Worm (Caenorhabditis elegans) whole organism, young adult: ENCODE data around the gene F55C5.10.

ENCODE experiments used
- B0019.2 ChIP-seq: fragments of 200-800 bp; sonication (Bioruptor generic); conservative IDR thresholded peaks from 2 replicates; pipeline ENCODE4 v1.3.6; 2022; ENCODE audit warnings: missing genetic modification reagents, missing genetic modification characterization, missing compliant biosample characterization
- D2030.7 ChIP-seq: fragments of 200-800 bp; sonication (Bioruptor generic); IDR thresholded peaks from 2 replicates; pipeline ENCODE4 v1.3.6; 2022; ENCODE audit warnings: missing genetic modification reagents, missing genetic modification characterization, missing compliant biosample characterization
- F10E7.11 ChIP-seq: sonication (generic microtip); optimal IDR thresholded peaks from 2 replicates; lab custom pipeline; 2017; ENCODE audit warnings: mild to moderate bottlenecking, missing genetic modification characterization, moderate library complexity, missing compliant biosample characterization
- F37B4.10 ChIP-seq: fragments of 200-800 bp; sonication (Bioruptor generic); IDR thresholded peaks from 2 replicates; pipeline ENCODE4 v1.3.6; 2022; ENCODE audit warnings: missing genetic modification characterization, missing compliant biosample characterization
- F39B2.1 ChIP-seq: fragments of 200-800 bp; sonication (Bioruptor generic); IDR thresholded peaks from 2 replicates; pipeline ENCODE4 v1.3.6; 2022; ENCODE audit warnings: missing genetic modification reagents, missing genetic modification characterization, missing compliant biosample characterization
- F52B5.7 ChIP-seq: sonication (generic microtip); optimal IDR thresholded peaks from 2 replicates; lab custom pipeline; 2016; ENCODE audit warnings: mild to moderate bottlenecking, missing genetic modification characterization, missing compliant biosample characterization
- F55B11.4 ChIP-seq: sonication (generic microtip); optimal IDR thresholded peaks from 2 replicates; lab custom pipeline; 2016; ENCODE audit warnings: missing compliant biosample characterization, missing genetic modification characterization, borderline replicate concordance; ENCODE audit not compliant: insufficient read depth
- F57A8.1 ChIP-seq: fragments of 200-800 bp; sonication (Bioruptor generic); optimal IDR thresholded peaks from 2 replicates; lab custom pipeline; 2018; ENCODE audit warnings: mild to moderate bottlenecking, missing genetic modification characterization, moderate library complexity, missing compliant biosample characterization
- K11D2.4 ChIP-seq: fragments of 200-800 bp; sonication (Bioruptor generic); IDR thresholded peaks from 2 replicates; pipeline ENCODE4 v1.3.6; 2022; ENCODE audit warnings: missing genetic modification reagents, missing genetic modification characterization, missing compliant biosample characterization
- Y53F4B.3 ChIP-seq: fragments of 200-800 bp; sonication (Bioruptor generic); IDR thresholded peaks from 2 replicates; pipeline ENCODE4 v1.3.6; 2022; ENCODE audit warnings: missing genetic modification reagents, missing genetic modification characterization, missing compliant biosample characterization
- Y53G8AR.9 ChIP-seq: fragments of 200-800 bp; sonication (Bioruptor generic); conservative IDR thresholded peaks from 2 replicates; pipeline ENCODE4 v1.3.6; 2022; ENCODE audit warnings: missing genetic modification reagents, missing genetic modification characterization, missing compliant biosample characterization
- Y67H2A.10 ChIP-seq: fragments of 200-800 bp; sonication (Bioruptor generic); conservative IDR thresholded peaks from 2 replicates; pipeline ENCODE4 v1.3.6; 2022; ENCODE audit warnings: missing genetic modification reagents, missing genetic modification characterization, missing compliant biosample characterization
- ZK185.1 ChIP-seq: sonication (generic microtip); optimal IDR thresholded peaks from 2 replicates; lab custom pipeline; 2016; ENCODE audit warnings: mild to moderate bottlenecking, missing genetic modification characterization, missing compliant biosample characterization; ENCODE audit not compliant: poor library complexity, severe bottlenecking
- aptf-2 ChIP-seq: fragments of 200-800 bp; sonication (Bioruptor generic); conservative IDR thresholded peaks from 2 replicates; pipeline ENCODE4 v1.3.6; 2022; ENCODE audit warnings: missing genetic modification reagents, missing genetic modification characterization, missing compliant biosample characterization
- athp-1 ChIP-seq: sonication (generic microtip); optimal IDR thresholded peaks from 2 replicates; lab custom pipeline; 2017; ENCODE audit warnings: mild to moderate bottlenecking, missing genetic modification characterization, missing compliant biosample characterization
- attf-3 ChIP-seq: fragments of 200-800 bp; sonication (Bioruptor generic); conservative IDR thresholded peaks from 2 replicates; pipeline ENCODE4 v1.3.6; 2022; ENCODE audit warnings: missing genetic modification reagents, missing genetic modification characterization, missing compliant biosample characterization
- attf-5 ChIP-seq: fragments of 200-800 bp; sonication (Bioruptor generic); optimal IDR thresholded peaks from 2 replicates; lab custom pipeline; 2018; ENCODE audit warnings: mild to moderate bottlenecking, missing genetic modification characterization, missing compliant biosample characterization
- bed-2 ChIP-seq: fragments of 200-800 bp; sonication (Bioruptor generic); IDR thresholded peaks from 2 replicates; pipeline ENCODE4 v1.3.6; 2022; ENCODE audit warnings: missing genetic modification reagents, missing genetic modification characterization, missing compliant biosample characterization
- cebp-1 ChIP-seq, 2 experiments: fragments of 200-800 bp in 1 of 2; sonication (Bioruptor generic) in 1 of 2; sonication (generic microtip) in 1 of 2; IDR thresholded peaks in 1 of 2; optimal IDR thresholded peaks in 1 of 2; 2 replicates each; pipeline versions ENCODE4 v1.3.6 to Lab custom; 2017 to 2022; ENCODE audit warnings: missing compliant biosample characterization in 2 of 2, missing genetic modification characterization in 2 of 2, mild to moderate bottlenecking in 1 of 2, missing genetic modification reagents in 1 of 2, moderate library complexity in 1 of 2
- ceh-100 ChIP-seq: fragments of 200-800 bp; sonication (Bioruptor generic); IDR thresholded peaks from 2 replicates; pipeline ENCODE4 v1.3.6; 2022; ENCODE audit warnings: missing genetic modification reagents, missing genetic modification characterization, missing compliant biosample characterization
- ceh-58 ChIP-seq: fragments of 200-800 bp; sonication (Bioruptor generic); IDR thresholded peaks from 2 replicates; pipeline ENCODE4 v1.3.6; 2022; ENCODE audit warnings: missing genetic modification characterization, missing compliant biosample characterization
- chd-7 ChIP-seq: sonication (generic microtip); optimal IDR thresholded peaks from 2 replicates; lab custom pipeline; 2016; ENCODE audit warnings: mild to moderate bottlenecking, missing genetic modification characterization, moderate library complexity, missing compliant biosample characterization
- dpl-1 ChIP-seq: fragments of 150-350 bp; optimal IDR thresholded peaks from 2 replicates; lab custom pipeline; 2014; ENCODE audit warnings: missing biosample characterization, missing genetic modification reagents, missing genetic modification characterization
- efl-1 ChIP-seq: fragments of 150-350 bp; optimal IDR thresholded peaks from 2 replicates; lab custom pipeline; 2014; ENCODE audit warnings: missing biosample characterization, missing genetic modification reagents, missing genetic modification characterization
- egl-18 ChIP-seq: fragments of 200-800 bp; sonication (Bioruptor generic); IDR thresholded peaks from 2 replicates; pipeline ENCODE4 v1.3.6; 2022; ENCODE audit warnings: missing genetic modification reagents, missing genetic modification characterization, missing compliant biosample characterization
- egl-44 ChIP-seq: fragments of 200-800 bp; sonication (Bioruptor generic); IDR thresholded peaks from 2 replicates; pipeline ENCODE4 v1.3.6; 2022; ENCODE audit warnings: missing genetic modification reagents, missing genetic modification characterization, missing compliant biosample characterization
- egrh-3 ChIP-seq: fragments of 200-800 bp; sonication (Bioruptor generic); IDR thresholded peaks from 2 replicates; pipeline ENCODE4 v1.3.6; 2022; ENCODE audit warnings: missing genetic modification reagents, missing genetic modification characterization, missing compliant biosample characterization
- ekl-4 ChIP-seq: fragments of 200-800 bp; sonication (Bioruptor generic); IDR thresholded peaks from 2 replicates; pipeline ENCODE4 v1.3.6; 2022; ENCODE audit warnings: missing genetic modification reagents, missing genetic modification characterization, missing compliant biosample characterization
- fkh-3 ChIP-seq: sonication (generic microtip); optimal IDR thresholded peaks from 2 replicates; lab custom pipeline; 2016; ENCODE audit warnings: mild to moderate bottlenecking, missing genetic modification characterization, missing compliant biosample characterization
- him-1 ChIP-seq: sonication (generic microtip); optimal IDR thresholded peaks from 2 replicates; lab custom pipeline; 2016; ENCODE audit warnings: missing genotype, missing genetic modification reagents, missing genetic modification characterization, missing compliant biosample characterization
- let-526 ChIP-seq: fragments of 200-800 bp; sonication (Bioruptor generic); IDR thresholded peaks from 2 replicates; pipeline ENCODE4 v1.3.6; 2022; ENCODE audit warnings: missing genetic modification reagents, missing genetic modification characterization, missing compliant biosample characterization
- lin-26 ChIP-seq: fragments of 200-800 bp; sonication (Bioruptor generic); IDR thresholded peaks from 2 replicates; pipeline ENCODE4 v1.3.6; 2022; ENCODE audit warnings: missing genetic modification reagents, missing genetic modification characterization, missing compliant biosample characterization
- lin-35 ChIP-seq, 3 experiments: fragments of 150-350 bp in 2 of 3; sonication (generic microtip) in 1 of 3; optimal IDR thresholded peaks; 2 replicates each; lab custom pipeline; 2014 to 2018; ENCODE audit warnings: missing biosample characterization in 3 of 3, missing genetic modification characterization in 3 of 3, missing genetic modification reagents in 3 of 3
- lsy-27 ChIP-seq: sonication (generic microtip); optimal IDR thresholded peaks from 2 replicates; lab custom pipeline; 2017; ENCODE audit warnings: missing genetic modification characterization, mild to moderate bottlenecking, missing compliant biosample characterization, antibody characterized with exemption, missing genotype, borderline replicate concordance; ENCODE audit not compliant: insufficient read depth
- madf-6 ChIP-seq: fragments of 200-800 bp; sonication (Bioruptor generic); IDR thresholded peaks from 2 replicates; pipeline ENCODE4 v1.3.6; 2022; ENCODE audit warnings: missing genetic modification reagents, missing genetic modification characterization, missing compliant biosample characterization
- mel-28 ChIP-seq: sonication (generic microtip); optimal IDR thresholded peaks from 2 replicates; lab custom pipeline; 2016; ENCODE audit warnings: borderline replicate concordance, mild to moderate bottlenecking, missing genetic modification characterization, missing compliant biosample characterization
- mes-4 ChIP-seq: sonication (generic microtip); optimal IDR thresholded peaks from 2 replicates; lab custom pipeline; 2016; ENCODE audit warnings: missing genotype, missing genetic modification characterization, missing compliant biosample characterization
- nfyb-1 ChIP-seq: fragments of 200-800 bp; sonication (Bioruptor generic); IDR thresholded peaks from 2 replicates; pipeline ENCODE4 v1.3.6; 2022; ENCODE audit warnings: missing genetic modification reagents, missing genetic modification characterization, missing compliant biosample characterization
- nhr-179 ChIP-seq: sonication (generic microtip); optimal IDR thresholded peaks from 2 replicates; lab custom pipeline; 2016; ENCODE audit warnings: mild to moderate bottlenecking, missing genetic modification characterization, missing compliant biosample characterization
- nhr-90 ChIP-seq: sonication (generic microtip); optimal IDR thresholded peaks from 2 replicates; lab custom pipeline; 2016; ENCODE audit warnings: missing genotype, mild to moderate bottlenecking, missing genetic modification characterization, missing compliant biosample characterization
- snpc-4 ChIP-seq, 5 experiments: fragments of 150-350 bp in 1 of 5; sonication (generic microtip) in 4 of 5; optimal IDR thresholded peaks; 2 replicates each; lab custom pipeline; 2014 to 2018; ENCODE audit warnings: missing genetic modification characterization in 5 of 5, missing biosample characterization in 3 of 5, antibody characterized with exemption in 2 of 5, mild to moderate bottlenecking in 2 of 5, missing compliant biosample characterization in 2 of 5, missing genotype in 2 of 5, moderate library complexity in 2 of 5, missing genetic modification reagents in 1 of 5
- tlf-1 ChIP-seq: fragments of 200-800 bp; sonication (Bioruptor generic); optimal IDR thresholded peaks from 2 replicates; lab custom pipeline; 2018; ENCODE audit warnings: mild to moderate bottlenecking, missing genetic modification characterization, missing compliant biosample characterization
- unc-130 ChIP-seq: sonication (generic microtip); optimal IDR thresholded peaks from 2 replicates; lab custom pipeline; 2016; ENCODE audit warnings: missing genetic modification reagents, missing genetic modification characterization, missing compliant biosample characterization
- zfh-2 ChIP-seq: fragments of 200-800 bp; sonication (Bioruptor generic); conservative IDR thresholded peaks from 2 replicates; pipeline ENCODE4 v1.3.6; 2022; ENCODE audit warnings: missing genetic modification reagents, missing genetic modification characterization, missing compliant biosample characterization
- ztf-22 ChIP-seq: fragments of 200-800 bp; sonication (Bioruptor generic); optimal IDR thresholded peaks from 2 replicates; lab custom pipeline; 2018; ENCODE audit warnings: mild to moderate bottlenecking, missing genetic modification characterization, moderate library complexity, missing compliant biosample characterization
- ztf-26 ChIP-seq: sonication (generic microtip); optimal IDR thresholded peaks from 2 replicates; lab custom pipeline; 2017; ENCODE audit warnings: missing genetic modification characterization, missing compliant biosample characterization

Gene F55C5.10

DNA sequence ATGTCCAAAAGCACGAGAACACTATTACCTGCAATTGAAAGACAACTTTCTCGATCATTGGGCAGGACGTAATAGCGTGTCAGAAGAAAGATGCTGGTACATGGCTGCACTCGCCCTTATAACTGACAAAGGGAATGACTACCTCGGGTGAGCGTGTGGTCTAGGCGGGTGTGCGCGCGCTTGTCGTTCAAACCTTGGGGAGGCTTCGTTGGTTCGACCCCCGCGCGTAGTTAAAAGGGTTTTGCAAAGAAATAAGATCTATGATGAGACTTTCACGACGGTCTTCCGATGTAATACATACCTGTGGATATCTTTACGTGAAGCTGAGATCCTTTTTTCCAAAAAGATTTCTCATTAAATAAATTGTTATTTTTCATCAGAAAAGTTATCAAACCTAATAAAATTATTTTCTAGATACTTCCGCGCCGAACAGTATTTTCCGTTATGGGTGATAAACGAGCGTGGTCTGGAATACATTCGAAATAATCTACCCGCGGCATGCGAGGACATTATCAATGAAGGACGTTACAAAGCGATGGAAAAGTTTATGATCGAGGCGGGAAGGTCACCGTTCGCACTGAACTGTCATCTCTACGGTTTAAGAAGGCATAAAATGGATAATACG, 20.3 kb downstream of the F55C5.10 start (continued):
- TF ChIP-seq mes-4 (tag; lab: Kevin White, UChicago) (peak; percentile 96), lin-26 (GFP tag; lab: Robert Waterston, UW) (peak; percentile 99), ZK185.1 (tag; lab: Kevin White, UChicago) (peak; percentile 96), attf-3 (GFP tag; lab: Robert Waterston, UW) (peak; percentile 84), lin-35 (GFP tag; optimal IDR thresholded peaks at IDR 0.05; lab: Kevin White, UChicago) (peak; percentile 13 to 79 (median 70)), F52B5.7 (tag; lab: Kevin White, UChicago) (peak; percentile 100), Y53G8AR.9 (GFP tag; lab: Robert Waterston, UW) (peak; percentile 96), K11D2.4 (GFP tag; lab: Robert Waterston, UW) (peak; percentile 93), Y67H2A.10 (GFP tag; lab: Robert Waterston, UW) (peak; percentile 87), cebp-1 (GFP tag; IDR thresholded peaks at IDR 0.05; lab: Robert Waterston, UW) (peak; percentile 87), cebp-1 (tag; optimal IDR thresholded peaks at IDR 0.05; lab: Kevin White, UChicago) (peak; percentile 94), ztf-22 (GFP tag; lab: Kevin White, UChicago) (peak; percentile 96), unc-130 (GFP tag; lab: Kevin White, UChicago) (peak; percentile 85), mel-28 (tag; lab: Kevin White, UChicago) (peak; percentile 93), efl-1 (peak; percentile 49), snpc-4 (GFP tag; optimal IDR thresholded peaks at IDR 0.05; lab: Kevin White, UChicago) (peak; percentile 87), snpc-4 (tag; optimal IDR thresholded peaks at IDR 0.05; lab: Kevin White, UChicago) (peak in 3 of 4 experiments; percentile 83 to 87 (median 86)), tlf-1 (GFP tag; lab: Kevin White, UChicago) (peak; percentile 95), Y53F4B.3 (GFP tag; lab: Robert Waterston, UW) (peak; percentile 90), aptf-2 (GFP tag; lab: Robert Waterston, UW) (peak; percentile 85), madf-6 (GFP tag; lab: Robert Waterston, UW) (peak; percentile 92), fkh-3 (tag; lab: Kevin White, UChicago) (peak; percentile 100), lsy-27 (peak; percentile 91), egrh-3 (GFP tag; lab: Robert Waterston, UW) (peak; percentile 82), F55B11.4 (tag; lab: Kevin White, UChicago) (peak; percentile 58), let-526 (GFP tag; lab: Robert Waterston, UW) (peak; percentile 97), chd-7 (peak; percentile 100), ekl-4 (GFP tag; lab: Robert Waterston, UW) (peak; percentile 99), zfh-2 (GFP tag; lab: Robert Waterston, UW) (peak; percentile 99), F10E7.11 (tag; lab: Kevin White, UChicago) (peak; percentile 100), nhr-179 (tag; lab: Kevin White, UChicago) (peak; percentile 90), egl-44 (GFP tag; lab: Robert Waterston, UW) (peak; percentile 99), nfyb-1 (GFP tag; lab: Robert Waterston, UW) (peak; percentile 99), bed-2 (GFP tag; lab: Robert Waterston, UW) (peak; percentile 96), D2030.7 (peak; percentile 90), F39B2.1 (GFP tag; lab: Robert Waterston, UW) (peak; percentile 96), nhr-90 (tag; lab: Kevin White, UChicago) (peak; percentile 99), ceh-100 (peak; percentile 86), F37B4.10 (GFP tag; lab: Robert Waterston, UW) (peak; percentile 100), ceh-58 (GFP tag; lab: Robert Waterston, UW) (peak; percentile 100), dpl-1 (GFP tag; lab: Kevin White, UChicago) (peak; percentile 44), egl-18 (GFP tag; lab: Robert Waterston, UW) (peak; percentile 99), B0019.2 (GFP tag; lab: Robert Waterston, UW) (peak; percentile 89), him-1 (tag; lab: Kevin White, UChicago) (peak; percentile 99), F57A8.1 (GFP tag; lab: Kevin White, UChicago) (peak; percentile 100), ztf-26 (tag; lab: Kevin White, UChicago) (peak; percentile 95), athp-1 (tag; lab: Kevin White, UChicago) (peak; percentile 99), attf-5 (GFP tag; lab: Kevin White, UChicago) (peak; percentile 97)
